Fruit fly (Drosophila melanogaster): ENCODE data around the gene Der-1.

Der-1 gene

DNA sequence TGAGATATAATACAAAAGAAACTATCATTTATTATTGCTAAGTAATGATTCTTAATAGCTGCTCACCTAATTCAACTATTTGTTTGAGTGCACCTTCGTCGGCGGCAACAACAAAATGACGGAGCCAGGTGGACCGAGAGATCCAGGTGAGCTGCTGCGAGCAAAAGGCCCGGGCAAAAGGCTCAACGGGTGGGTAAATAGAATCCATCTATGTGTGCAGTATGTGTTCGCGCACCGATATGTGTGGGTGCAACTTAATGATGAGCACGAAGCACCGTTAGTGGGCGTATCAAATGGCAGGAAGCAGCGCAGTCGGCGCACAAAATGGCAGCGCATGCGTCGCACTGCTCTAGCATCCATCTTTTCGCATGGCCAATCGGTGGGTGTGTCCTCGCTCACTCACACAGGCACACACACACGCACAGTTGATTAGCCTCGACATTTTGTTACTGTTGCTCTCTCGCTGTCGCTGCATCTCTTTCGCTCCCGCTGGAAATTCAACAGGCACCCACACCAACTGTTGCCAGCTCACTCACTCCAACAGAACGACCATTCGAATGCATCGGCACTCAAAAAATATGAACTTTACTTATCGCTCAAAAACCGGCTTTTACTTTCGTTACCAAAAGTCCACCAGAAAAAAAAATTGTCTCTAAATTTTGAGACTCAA lies 1.2 kb upstream of the Der-1 start (continued):
- TF ChIP-seq Med (GFP tag) (peak; percentile 67), caup (GFP tag; optimal IDR thresholded peaks at IDR 0.05; ENCODE audit: severe bottlenecking) (no peak), Dll (GFP tag; IDR thresholded peaks at IDR 0.05; ENCODE audit: partially characterized antibody) (0 out of 4 replicates have a peak, but pooled peaks have one; percentile 30), nmo (GFP tag; optimal IDR thresholded peaks at IDR 0.05) (peak; percentile 35), Gug (GFP tag; IDR thresholded peaks at IDR 0.05) (no peak), CoRest (tag; optimal IDR thresholded peaks at IDR 0.05) (peak; percentile 55), CG32532 (GFP tag; IDR thresholded peaks at IDR 0.05) (peak; percentile 19; the same call in 1 of the 2 replicates), phol (tag; optimal IDR thresholded peaks at IDR 0.05) (peak; percentile 79), ind (GFP tag; optimal IDR thresholded peaks at IDR 0.05) (no peak), CG6791 (GFP tag; IDR thresholded peaks at IDR 0.05; ENCODE audit: partially characterized antibody) (peak; percentile 64; the same call in 2 of the 3 replicates), CG3726 (GFP tag; IDR thresholded peaks at IDR 0.05) (no peak), Nf-YC (tag; optimal IDR thresholded peaks at IDR 0.05) (peak; percentile 99), sna (GFP tag; IDR thresholded peaks at IDR 0.05; ENCODE audit: partially characterized antibody) (peak; percentile 35; the same call in 1 of the 2 replicates), pros (GFP tag; optimal IDR thresholded peaks at IDR 0.05) (no peak), Fer2 (tag; optimal IDR thresholded peaks at IDR 0.05) (no peak), lov (optimal IDR thresholded peaks at IDR 0.05) (no peak), lov (GFP tag; IDR thresholded peaks at IDR 0.05) (peak; percentile 34; the same call in 1 of the 3 replicates), Blimp-1 (GFP tag; optimal IDR thresholded peaks at IDR 0.05) (peak; percentile 60), sens (GFP tag) (peak; percentile 65), z (GFP tag; IDR thresholded peaks at IDR 0.05) (peak; percentile 82), amos (GFP tag; IDR thresholded peaks at IDR 0.05; ENCODE audit: partially characterized antibody) (peak; percentile 32; the same call in 1 of the 2 replicates), gsb-n (tag; optimal IDR thresholded peaks at IDR 0.05) (peak; percentile 73), nerfin-1 (tag; optimal IDR thresholded peaks at IDR 0.05) (peak; percentile 88), sr (GFP tag; IDR thresholded peaks at IDR 0.05) (peak; percentile 80), CG10321 (GFP tag; IDR thresholded peaks at IDR 0.05) (peak; percentile 98), zen (tag; optimal IDR thresholded peaks at IDR 0.05) (peak; percentile 66), HLHmδ (GFP tag; optimal IDR thresholded peaks at IDR 0.05) (peak; percentile 1), CG14014 (GFP tag; IDR thresholded peaks at IDR 0.05) (no peak), chinmo (GFP tag; IDR thresholded peaks at IDR 0.05; ENCODE audit: partially characterized antibody) (peak; percentile 93; the same call in 3 of the 4 replicates), twi (tag; optimal IDR thresholded peaks at IDR 0.05) (peak; percentile 17), CG13287 (GFP tag; IDR thresholded peaks at IDR 0.05; ENCODE audit: partially characterized antibody) (peak; percentile 38; the same call in 1 of the 2 replicates), Nf-YA (GFP tag; IDR thresholded peaks at IDR 0.05) (peak; percentile 82), tio (GFP tag; optimal IDR thresholded peaks at IDR 0.05) (no peak), CG10543 (GFP tag; optimal IDR thresholded peaks at IDR 0.05) (no peak), CG9932 (GFP tag; IDR thresholded peaks at IDR 0.05) (no peak), Deaf1 (tag; optimal IDR thresholded peaks at IDR 0.05) (peak; percentile 59), kni (GFP tag; optimal IDR thresholded peaks at IDR 0.05) (peak; percentile 42), ftz-f1 (GFP tag; optimal IDR thresholded peaks at IDR 0.05) (peak; percentile 95), MBD-R2 (GFP tag; IDR thresholded peaks at IDR 0.05) (peak; percentile 18; the same call in 1 of the 2 replicates), prd (optimal IDR thresholded peaks at IDR 0.05) (no peak), prd (GFP tag; IDR thresholded peaks at IDR 0.05) (peak; percentile 43; the same call in 1 of the 3 replicates), CG1832 (GFP tag; optimal IDR thresholded peaks at IDR 0.05) (peak; percentile 93), Nf-YB (GFP tag; optimal IDR thresholded peaks at IDR 0.05) (peak; percentile 98), CG18619 (GFP tag; optimal IDR thresholded peaks at IDR 0.05) (no peak), HmgD (GFP tag; optimal IDR thresholded peaks at IDR 0.05) (peak; percentile 3)

All from whole organism, embryonic.